Fruit fly (Drosophila melanogaster) whole organism, pupa: ENCODE results near the gene Alp11.

ENCODE experiments used
- CG12605 ChIP-seq: fragments of 200-800 bp; sonication (Bioruptor generic); IDR thresholded peaks from 2 replicates; pipeline ENCODE4 v1.3.6; 2022; ENCODE audit warnings: missing biosample characterization, missing genetic modification characterization
- CG14655 ChIP-seq: fragments of 200-800 bp; sonication (Bioruptor generic); optimal IDR thresholded peaks from 3 replicates; lab custom pipeline; 2017; ENCODE audit warnings: mild to moderate bottlenecking, missing biosample characterization, missing genetic modification reagents, missing genetic modification characterization
- CG17806 ChIP-seq: fragments of 200-800 bp; sonication (Bioruptor generic); optimal IDR thresholded peaks from 2 replicates; lab custom pipeline; 2018; ENCODE audit warnings: missing biosample characterization, mild to moderate bottlenecking, missing genetic modification characterization, moderate library complexity
- CG8159 ChIP-seq: fragments of 200-800 bp; sonication (Bioruptor generic); optimal IDR thresholded peaks from 3 replicates; lab custom pipeline; 2018; ENCODE audit warnings: missing biosample characterization, mild to moderate bottlenecking, missing genetic modification characterization, moderate library complexity
- CG9948 ChIP-seq: fragments of 200-800 bp; sonication (Bioruptor generic); optimal IDR thresholded peaks from 2 replicates; lab custom pipeline; 2018; ENCODE audit warnings: missing biosample characterization, mild to moderate bottlenecking, missing genetic modification characterization, moderate library complexity
- gl ChIP-seq: fragments of 200-800 bp; sonication (Bioruptor generic); optimal IDR thresholded peaks from 2 replicates; lab custom pipeline; 2018; ENCODE audit warnings: missing biosample characterization, mild to moderate bottlenecking, missing genetic modification characterization

DNA sequence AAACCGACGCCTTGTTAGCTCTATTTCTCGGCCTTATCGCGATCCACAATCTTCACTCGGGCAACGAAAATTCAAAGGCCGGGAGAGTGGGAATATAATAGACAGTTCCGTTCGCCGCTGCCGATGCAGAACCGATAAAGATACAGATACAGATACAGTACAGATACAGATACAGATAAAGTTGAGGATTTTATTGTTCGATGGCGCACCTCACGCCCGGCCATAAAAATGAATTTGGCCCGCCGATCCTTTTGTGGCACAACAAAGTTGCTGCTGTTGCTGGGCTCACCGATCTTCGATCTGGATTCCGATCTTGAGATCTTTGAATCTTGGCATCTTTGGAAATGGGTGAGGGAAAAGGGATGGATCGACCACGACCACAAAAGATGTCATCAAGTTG lies 22.6 kb downstream of the Alp11 start:
- TF ChIP-seq CG8159 (tag; lab: Kevin White, UChicago) (no peak), CG9948 (tag; lab: Kevin White, UChicago) (no peak), CG14655 (GFP tag; lab: Kevin White, UChicago) (no peak), CG17806 (tag; lab: Kevin White, UChicago) (no peak), gl (tag; lab: Kevin White, UChicago) (no peak), CG12605 (GFP tag; lab: Robert Waterston, UW) (no peak)
